Worm (Caenorhabditis elegans) whole organism, young adult: ENCODE measurements around the gene lgc-21.

ENCODE experiments used
- F57A8.1 ChIP-seq: fragments of 200-800 bp; sonication (Bioruptor generic); optimal IDR thresholded peaks from 2 replicates; lab custom pipeline; 2018; ENCODE audit warnings: mild to moderate bottlenecking, missing genetic modification characterization, moderate library complexity, missing compliant biosample characterization
- Y56A3A.18 ChIP-seq: fragments of 200-800 bp; sonication (Bioruptor generic); IDR thresholded peaks from 2 replicates; pipeline ENCODE4 v1.3.6; 2022; ENCODE audit warnings: missing genetic modification reagents, missing genetic modification characterization, missing compliant biosample characterization
- Y79H2A.3 ChIP-seq: fragments of 200-800 bp; sonication (Bioruptor generic); conservative IDR thresholded peaks from 2 replicates; pipeline ENCODE4 v1.3.6; 2022; ENCODE audit warnings: missing genetic modification reagents, missing genetic modification characterization, missing compliant biosample characterization
- Y95B8A.8 ChIP-seq: fragments of 200-800 bp; sonication (Bioruptor generic); IDR thresholded peaks from 2 replicates; pipeline ENCODE4 v1.3.6; 2022; ENCODE audit warnings: missing genetic modification reagents, missing genetic modification characterization, missing compliant biosample characterization
- ccch-3 ChIP-seq: fragments of 200-800 bp; sonication (Bioruptor generic); optimal IDR thresholded peaks from 2 replicates; lab custom pipeline; 2018; ENCODE audit warnings: mild to moderate bottlenecking, missing genetic modification characterization, missing compliant biosample characterization
- dpff-1 ChIP-seq: sonication (generic microtip); optimal IDR thresholded peaks from 2 replicates; lab custom pipeline; 2017; ENCODE audit warnings: mild to moderate bottlenecking, missing genetic modification characterization, missing compliant biosample characterization
- egl-18 ChIP-seq: fragments of 200-800 bp; sonication (Bioruptor generic); IDR thresholded peaks from 2 replicates; pipeline ENCODE4 v1.3.6; 2022; ENCODE audit warnings: missing genetic modification reagents, missing genetic modification characterization, missing compliant biosample characterization
- hlh-12 ChIP-seq: sonication (generic microtip); optimal IDR thresholded peaks from 2 replicates; lab custom pipeline; 2016; ENCODE audit warnings: missing genetic modification characterization, missing compliant biosample characterization
- lag-1 ChIP-seq: fragments of 200-800 bp; sonication (Bioruptor generic); IDR thresholded peaks from 2 replicates; pipeline ENCODE4 v1.3.6; 2022; ENCODE audit warnings: missing genetic modification reagents, missing genetic modification characterization, missing compliant biosample characterization
- mel-28 ChIP-seq: sonication (generic microtip); optimal IDR thresholded peaks from 2 replicates; lab custom pipeline; 2016; ENCODE audit warnings: borderline replicate concordance, mild to moderate bottlenecking, missing genetic modification characterization, missing compliant biosample characterization
- nfya-1 ChIP-seq: sonication (generic microtip); optimal IDR thresholded peaks from 2 replicates; lab custom pipeline; 2017; ENCODE audit warnings: antibody characterized with exemption, missing compliant biosample characterization, missing genetic modification characterization, borderline replicate concordance; ENCODE audit not compliant: insufficient read depth
- rpc-1 ChIP-seq, 2 experiments: fragments of 150-350 bp in 1 of 2; sonication (generic microtip) in 1 of 2; optimal IDR thresholded peaks; 2 replicates each; lab custom pipeline; 2014 to 2018; ENCODE audit warnings: missing biosample characterization in 1 of 2, missing genetic modification characterization in 1 of 2, missing genetic modification reagents in 1 of 2, missing genotype in 1 of 2
- sea-2 ChIP-seq: fragments of 200-800 bp; sonication (Bioruptor generic); IDR thresholded peaks from 2 replicates; pipeline ENCODE4 v1.3.6; 2022; ENCODE audit warnings: missing genetic modification characterization, missing compliant biosample characterization
- tlf-1 ChIP-seq: fragments of 200-800 bp; sonication (Bioruptor generic); optimal IDR thresholded peaks from 2 replicates; lab custom pipeline; 2018; ENCODE audit warnings: mild to moderate bottlenecking, missing genetic modification characterization, missing compliant biosample characterization
- xnd-1 ChIP-seq: sonication (generic microtip); optimal IDR thresholded peaks from 2 replicates; lab custom pipeline; 2016; ENCODE audit warnings: missing genotype, missing genetic modification reagents, missing genetic modification characterization, missing compliant biosample characterization

lgc-21 gene

DNA sequence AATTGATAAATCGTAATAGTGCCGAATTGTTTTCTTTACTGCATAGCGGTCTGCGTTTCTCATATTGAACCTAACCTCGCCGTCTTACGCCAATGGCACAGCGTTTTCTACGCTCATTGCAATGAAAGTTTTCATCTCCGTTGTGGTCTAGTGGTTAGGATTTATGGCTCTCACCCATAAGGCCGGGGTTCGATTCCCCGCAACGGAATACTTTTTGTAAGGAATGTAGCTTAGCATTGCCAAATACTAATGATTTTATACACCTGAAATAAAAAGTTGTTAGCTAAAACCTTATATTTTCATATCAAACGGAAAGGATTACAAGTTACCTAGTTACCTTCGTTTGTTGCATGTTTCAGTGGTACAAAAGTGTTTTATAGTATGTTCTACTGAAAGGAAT lies 52.0 kb downstream of the lgc-21 start (continued):
- TF ChIP-seq Y56A3A.18 (GFP tag; lab: Robert Waterston, UW) (0 out of 2 replicates have a peak, but pooled peaks have one; percentile 60), dpff-1 (no peak), lag-1 (0 out of 2 replicates have a peak, but pooled peaks have one; percentile 73), rpc-1 (optimal IDR thresholded peaks at IDR 0.05; lab: Kevin White, UChicago) (peak; percentile 96), rpc-1 (tag; optimal IDR thresholded peaks at IDR 0.05; lab: Kevin White, UChicago) (peak; percentile 95), ccch-3 (GFP tag; lab: Kevin White, UChicago) (no peak), F57A8.1 (no peak), Y95B8A.8 (no peak), xnd-1 (tag; lab: Kevin White, UChicago) (no peak), mel-28 (tag; lab: Kevin White, UChicago) (peak; percentile 9), Y79H2A.3 (GFP tag; lab: Robert Waterston, UW) (no peak), sea-2 (no peak)
- TF ChIP-seq, all 124 proteins: peak for 79

ce11 chrX:14015366-14015765 lies 52.4 kb downstream of the lgc-21 start, which contains the start of gene C04C11.25:
C04C11.25 (minus strand) TSS chrX:14015466.
- no peak for TF ChIP-seq tlf-1
- TF ChIP-seq hlh-12 (tag; lab: Kevin White, UChicago) = no peak
- no peak for TF ChIP-seq nfya-1
- TF ChIP-seq egl-18 (GFP tag; lab: Robert Waterston, UW) = no peak
